Worm (Caenorhabditis elegans) whole organism, mixed stage, embryonic: ENCODE measurements around the gene ubh-3.

Source experiments
- M03D4.4 ChIP-seq: sonication (generic microtip); optimal IDR thresholded peaks from 2 replicates; lab custom pipeline; 2017; ENCODE audit warnings: mild to moderate bottlenecking, missing genetic modification characterization, missing compliant biosample characterization
- bed-3 ChIP-seq: fragments of 200-800 bp; sonication (Bioruptor generic); optimal IDR thresholded peaks from 3 replicates; lab custom pipeline; 2018; ENCODE audit warnings: mild to moderate bottlenecking, missing genetic modification characterization, moderate library complexity, missing compliant biosample characterization
- blmp-1 ChIP-seq: fragments of 150-350 bp; optimal IDR thresholded peaks from 2 replicates; lab custom pipeline; 2014; ENCODE audit warnings: missing biosample characterization, missing genetic modification characterization
- ceh-39 ChIP-seq: fragments of 150-350 bp; optimal IDR thresholded peaks from 2 replicates; lab custom pipeline; 2014; ENCODE audit warnings: missing biosample characterization, missing genetic modification characterization
- ceh-43 ChIP-seq: fragments of 200-800 bp; sonication (Bioruptor generic); optimal IDR thresholded peaks from 2 replicates; lab custom pipeline; 2018; ENCODE audit warnings: mild to moderate bottlenecking, missing genetic modification characterization, moderate library complexity, missing compliant biosample characterization
- ceh-83 ChIP-seq: fragments of 200-800 bp; sonication (Bioruptor generic); optimal IDR thresholded peaks from 2 replicates; lab custom pipeline; 2018; ENCODE audit warnings: mild to moderate bottlenecking, missing genetic modification characterization, missing compliant biosample characterization
- ces-1 ChIP-seq: fragments of 150-350 bp; optimal IDR thresholded peaks from 2 replicates; lab custom pipeline; 2014; ENCODE audit warnings: missing biosample characterization, missing genetic modification reagents, missing genetic modification characterization
- cnd-1 ChIP-seq: fragments of 200-800 bp; sonication (Bioruptor generic); optimal IDR thresholded peaks from 2 replicates; lab custom pipeline; 2018; ENCODE audit warnings: mild to moderate bottlenecking, missing genetic modification characterization, missing compliant biosample characterization
- drap-1 ChIP-seq: fragments of 200-800 bp; sonication (Bioruptor generic); optimal IDR thresholded peaks from 3 replicates; lab custom pipeline; 2018; ENCODE audit warnings: mild to moderate bottlenecking, missing genetic modification characterization, missing compliant biosample characterization
- elt-1 ChIP-seq: sonication (generic microtip); optimal IDR thresholded peaks from 2 replicates; lab custom pipeline; 2017; ENCODE audit warnings: missing genetic modification characterization, mild to moderate bottlenecking, missing compliant biosample characterization, antibody characterized with exemption, moderate library complexity, borderline replicate concordance; ENCODE audit not compliant: insufficient read depth
- elt-3 ChIP-seq: fragments of 150-350 bp; optimal IDR thresholded peaks from 2 replicates; lab custom pipeline; 2014; ENCODE audit warnings: missing biosample characterization, missing genetic modification characterization
- flh-1 ChIP-seq: fragments of 200-800 bp; sonication (Bioruptor generic); optimal IDR thresholded peaks from 2 replicates; lab custom pipeline; 2018; ENCODE audit warnings: mild to moderate bottlenecking, missing genetic modification characterization, moderate library complexity, missing compliant biosample characterization
- ham-2 ChIP-seq: fragments of 200-800 bp; sonication (Bioruptor generic); optimal IDR thresholded peaks from 2 replicates; lab custom pipeline; 2018; ENCODE audit warnings: mild to moderate bottlenecking, missing genetic modification characterization, missing compliant biosample characterization
- hlh-1 ChIP-seq: fragments of 150-350 bp; optimal IDR thresholded peaks from 2 replicates; lab custom pipeline; 2014; ENCODE audit warnings: missing biosample characterization, missing genetic modification reagents, missing genetic modification characterization
- lin-13 ChIP-seq: fragments of 150-350 bp; optimal IDR thresholded peaks from 2 replicates; lab custom pipeline; 2014; ENCODE audit warnings: missing biosample characterization, missing genetic modification characterization
- lin-32 ChIP-seq: fragments of 200-800 bp; sonication (Bioruptor generic); optimal IDR thresholded peaks from 2 replicates; lab custom pipeline; 2018; ENCODE audit warnings: mild to moderate bottlenecking, missing genetic modification characterization, missing compliant biosample characterization
- lsy-2 ChIP-seq: fragments of 150-350 bp; optimal IDR thresholded peaks from 2 replicates; lab custom pipeline; 2014; ENCODE audit warnings: missing biosample characterization, missing genetic modification characterization
- mab-5 ChIP-seq: fragments of 150-350 bp; optimal IDR thresholded peaks from 2 replicates; lab custom pipeline; 2014; ENCODE audit warnings: missing biosample characterization, missing genetic modification characterization
- mep-1 ChIP-seq: fragments of 150-350 bp; optimal IDR thresholded peaks from 2 replicates; lab custom pipeline; 2017; ENCODE audit warnings: missing biosample characterization, missing genetic modification reagents, missing genetic modification characterization, inconsistent platforms
- mls-2 ChIP-seq: sonication (generic microtip); optimal IDR thresholded peaks from 2 replicates; lab custom pipeline; 2016; ENCODE audit warnings: mild to moderate bottlenecking, missing genetic modification characterization, moderate library complexity, missing compliant biosample characterization
- nhr-12 ChIP-seq: fragments of 150-350 bp; optimal IDR thresholded peaks from 2 replicates; lab custom pipeline; 2014; ENCODE audit warnings: missing biosample characterization, missing genetic modification characterization
- nhr-2 ChIP-seq: fragments of 150-350 bp; optimal IDR thresholded peaks from 2 replicates; lab custom pipeline; 2014; ENCODE audit warnings: missing biosample characterization, missing genetic modification characterization
- nhr-237 ChIP-seq: fragments of 150-350 bp; optimal IDR thresholded peaks from 2 replicates; lab custom pipeline; 2014; ENCODE audit warnings: missing biosample characterization, missing genetic modification characterization
- nhr-28 ChIP-seq: fragments of 150-350 bp; optimal IDR thresholded peaks from 2 replicates; lab custom pipeline; 2014; ENCODE audit warnings: missing biosample characterization, missing genetic modification characterization
- nhr-76 ChIP-seq: sonication (generic microtip); optimal IDR thresholded peaks from 2 replicates; lab custom pipeline; 2017; ENCODE audit warnings: missing biosample characterization, missing genetic modification characterization
- pha-4 ChIP-seq: fragments of 150-350 bp; optimal IDR thresholded peaks from 2 replicates; lab custom pipeline; 2018; ENCODE audit warnings: missing biosample characterization, missing genetic modification reagents, missing genetic modification characterization
- sem-2 ChIP-seq: fragments of 200-800 bp; sonication (Bioruptor generic); optimal IDR thresholded peaks from 2 replicates; lab custom pipeline; 2018; ENCODE audit warnings: mild to moderate bottlenecking, missing genetic modification characterization, missing compliant biosample characterization
- snpc-4 ChIP-seq: fragments of 150-350 bp; optimal IDR thresholded peaks from 2 replicates; lab custom pipeline; 2014; ENCODE audit warnings: missing biosample characterization, missing genetic modification characterization
- sptf-1 ChIP-seq: sonication (generic microtip); optimal IDR thresholded peaks from 2 replicates; lab custom pipeline; 2017; ENCODE audit warnings: mild to moderate bottlenecking, missing genetic modification characterization, moderate library complexity, missing compliant biosample characterization
- tbx-8 ChIP-seq: fragments of 200-800 bp; sonication (Bioruptor generic); optimal IDR thresholded peaks from 2 replicates; lab custom pipeline; 2018; ENCODE audit warnings: mild to moderate bottlenecking, missing genetic modification characterization, moderate library complexity, missing compliant biosample characterization
- unc-120 ChIP-seq: sonication (generic microtip); optimal IDR thresholded peaks from 2 replicates; lab custom pipeline; 2017; ENCODE audit warnings: missing genetic modification characterization, missing compliant biosample characterization; ENCODE audit not compliant: poor library complexity, severe bottlenecking
- unc-39 ChIP-seq: fragments of 150-350 bp; optimal IDR thresholded peaks from 2 replicates; lab custom pipeline; 2014; ENCODE audit warnings: missing biosample characterization, missing genetic modification characterization
- unc-62 ChIP-seq: fragments of 150-350 bp; optimal IDR thresholded peaks from 2 replicates; lab custom pipeline; 2014; ENCODE audit warnings: missing biosample characterization, missing genetic modification reagents, missing genetic modification characterization
- zip-8 ChIP-seq: fragments of 150-350 bp; optimal IDR thresholded peaks from 2 replicates; lab custom pipeline; 2014; ENCODE audit warnings: missing biosample characterization, missing genetic modification characterization
- ztf-11 ChIP-seq: fragments of 150-350 bp; optimal IDR thresholded peaks from 2 replicates; lab custom pipeline; 2014; ENCODE audit warnings: missing biosample characterization, missing genetic modification characterization

Gene ubh-3

ce11 chrV:6495353-6495752, 13.2 kb downstream of the ubh-3 start:
- TF ChIP-seq sem-2 (no peak), mls-2 (no peak), bed-3 (GFP tag; lab: Kevin White, UChicago) (no peak), unc-39 (no peak), mab-5 (no peak), unc-62 (GFP tag; lab: Kevin White, UChicago) (no peak), ztf-11 (tag; lab: Kevin White, UChicago) (no peak), hlh-1 (tag; lab: Kevin White, UChicago) (no peak), lin-32 (no peak)

- TF ChIP-seq nhr-2 (tag; lab: Kevin White, UChicago) (no peak), elt-1 (tag; lab: Kevin White, UChicago) (no peak), mls-2 (no peak), ceh-39 (tag; lab: Kevin White, UChicago) (no peak), drap-1 (no peak), unc-120 (tag; lab: Kevin White, UChicago) (no peak), bed-3 (GFP tag; lab: Kevin White, UChicago) (no peak), sptf-1 (tag; lab: Kevin White, UChicago) (no peak), mab-5 (no peak)
- TF ChIP-seq, all 35 proteins: peak for 0
Observed at ce11 chrV:6493821-6494220, 14.8 kb downstream of the ubh-3 start, which contains the start of gene cpt-6. cpt-6 (minus strand) TSS chrV:6493921.

ce11 chrV:6492497-6492896, 16.1 kb downstream of the ubh-3 start:
- no peak for TF ChIP-seq unc-120 (tag; lab: Kevin White, UChicago)
- TF ChIP-seq nhr-76: no peak
- no peak for TF ChIP-seq zip-8 (tag; lab: Kevin White, UChicago)
- no peak for TF ChIP-seq drap-1
- TF ChIP-seq mls-2: no peak
- no peak for TF ChIP-seq lin-13
- no peak for TF ChIP-seq bed-3 (GFP tag; lab: Kevin White, UChicago)
- TF ChIP-seq ham-2 (GFP tag; lab: Kevin White, UChicago): no peak
- no peak for TF ChIP-seq sptf-1 (tag; lab: Kevin White, UChicago)
- no peak for TF ChIP-seq lin-32
- TF ChIP-seq lsy-2 (tag; lab: Kevin White, UChicago): no peak
- no peak for TF ChIP-seq hlh-1 (tag; lab: Kevin White, UChicago)

ce11 chrV:6488849-6489248, 19.8 kb downstream of the ubh-3 start, which contains the start of gene lec-10:
lec-10 (minus strand) TSS chrV:6489120.
- TF ChIP-seq zip-8 (tag; lab: Kevin White, UChicago): no peak
- TF ChIP-seq, all 35 proteins: peak for 0

ce11 chrV:6487878-6488277, 20.7 kb downstream of the ubh-3 start:
- TF ChIP-seq sptf-1 (tag; lab: Kevin White, UChicago) (peak; percentile 0), lin-13 (no peak)

- TF ChIP-seq ces-1 (no peak), zip-8 (tag; lab: Kevin White, UChicago) (no peak), unc-120 (tag; lab: Kevin White, UChicago) (no peak), lin-32 (peak; percentile 22), ceh-83 (GFP tag; lab: Kevin White, UChicago) (peak; percentile 20), sptf-1 (tag; lab: Kevin White, UChicago) (peak; percentile 74), mep-1 (tag; lab: Kevin White, UChicago) (no peak), elt-3 (no peak), ham-2 (GFP tag; lab: Kevin White, UChicago) (no peak), nhr-237 (tag; lab: Kevin White, UChicago) (no peak), ceh-39 (tag; lab: Kevin White, UChicago) (no peak), snpc-4 (tag; lab: Kevin White, UChicago) (no peak), cnd-1 (tag; lab: Kevin White, UChicago) (no peak), pha-4 (peak; percentile 10), lsy-2 (tag; lab: Kevin White, UChicago) (no peak), M03D4.4 (tag; lab: Kevin White, UChicago) (no peak), tbx-8 (GFP tag; lab: Kevin White, UChicago) (no peak), sem-2 (peak; percentile 23), bed-3 (GFP tag; lab: Kevin White, UChicago) (no peak), mls-2 (peak; percentile 71), nhr-28 (no peak), flh-1 (GFP tag; lab: Kevin White, UChicago) (no peak), ceh-43 (GFP tag; lab: Kevin White, UChicago) (peak; percentile 68), ztf-11 (tag; lab: Kevin White, UChicago) (no peak), hlh-1 (tag; lab: Kevin White, UChicago) (no peak), drap-1 (no peak), unc-39 (no peak), mab-5 (no peak), lin-13 (no peak), unc-62 (GFP tag; lab: Kevin White, UChicago) (no peak), nhr-2 (tag; lab: Kevin White, UChicago) (peak; percentile 47), nhr-12 (no peak), elt-1 (tag; lab: Kevin White, UChicago) (no peak), blmp-1 (tag; lab: Kevin White, UChicago) (no peak)
Observed at ce11 chrV:6485109-6485508, 23.5 kb downstream of the ubh-3 start.
